Worm (Caenorhabditis elegans) whole organism, L4/young adult: ENCODE results near the gene F26D11.13.

Source experiments
- W03F9.2 ChIP-seq: fragments of 150-350 bp; optimal IDR thresholded peaks from 2 replicates; lab custom pipeline; 2014; ENCODE audit warnings: missing biosample characterization, missing genetic modification characterization
- dao-5 ChIP-seq: sonication (generic microtip); optimal IDR thresholded peaks from 2 replicates; lab custom pipeline; 2016; ENCODE audit warnings: missing genotype, missing genetic modification characterization, moderate library complexity, missing compliant biosample characterization
- him-1 ChIP-seq: sonication (generic microtip); optimal IDR thresholded peaks from 2 replicates; lab custom pipeline; 2016; ENCODE audit warnings: missing genotype, missing genetic modification reagents, missing genetic modification characterization, missing compliant biosample characterization

F26D11.13 gene

ce11 chrV:7908431-7908830 lies 46.0 kb downstream of the F26D11.13 start:
- TF ChIP-seq W03F9.2 (tag; lab: Kevin White, UChicago) = no peak
- no peak for TF ChIP-seq him-1
- no peak for TF ChIP-seq dao-5 (tag; lab: Kevin White, UChicago)

ce11 chrV:7904389-7904788 lies 50.1 kb downstream of the F26D11.13 start:
- TF ChIP-seq W03F9.2 (tag; lab: Kevin White, UChicago) (no peak), dao-5 (tag; lab: Kevin White, UChicago) (no peak), him-1 (no peak)
